Fruit fly (Drosophila melanogaster) whole organism, wandering third instar larva: ENCODE measurements around the gene CG32040.

Source experiments
- Abd-B ChIP-seq: fragments of >200 bp; optimal IDR thresholded peaks from 2 replicates; lab custom pipeline; 2017; ENCODE audit warnings: missing biosample characterization, missing genetic modification characterization
- CG32264 ChIP-seq: fragments of 200-800 bp; sonication (Bioruptor generic); optimal IDR thresholded peaks from 2 replicates; lab custom pipeline; 2016; ENCODE audit warnings: missing biosample characterization, missing genetic modification characterization
- CG9705 ChIP-seq: fragments of 200-800 bp; sonication (Bioruptor generic); optimal IDR thresholded peaks from 2 replicates; lab custom pipeline; 2018; ENCODE audit warnings: missing biosample characterization, mild to moderate bottlenecking, missing genetic modification characterization
- CrebA ChIP-seq: fragments of 200-800 bp; sonication (Bioruptor generic); optimal IDR thresholded peaks from 2 replicates; lab custom pipeline; 2016; ENCODE audit warnings: missing biosample characterization, mild to moderate bottlenecking, missing genetic modification characterization, borderline replicate concordance
- Dfd ChIP-seq: fragments of >200 bp; optimal IDR thresholded peaks from 2 replicates; lab custom pipeline; 2017; ENCODE audit warnings: missing biosample characterization, missing genetic modification characterization
- Dif ChIP-seq: fragments of 200-275, 200-300 bp; sonication (Bioruptor generic); optimal IDR thresholded peaks from 2 replicates; lab custom pipeline; 2018; ENCODE audit warnings: missing biosample characterization, missing genetic modification characterization; ENCODE audit not compliant: partially characterized antibody
- GATAd ChIP-seq: sonication (Bioruptor generic); optimal IDR thresholded peaks from 2 replicates; lab custom pipeline; 2016; ENCODE audit warnings: missing biosample characterization, missing genetic modification characterization
- HLH106 ChIP-seq: fragments of 200-800 bp; optimal IDR thresholded peaks from 3 replicates; lab custom pipeline; 2019; ENCODE audit warnings: missing biosample characterization, mild to moderate bottlenecking, missing genetic modification characterization, moderate library complexity
- Hnf4 ChIP-seq: fragments of 200-800 bp; sonication (Bioruptor generic); optimal IDR thresholded peaks from 2 replicates; lab custom pipeline; 2016; ENCODE audit warnings: missing biosample characterization, mild to moderate bottlenecking, missing genetic modification characterization
- Hr78 ChIP-seq: fragments of >200 bp; optimal IDR thresholded peaks from 2 replicates; lab custom pipeline; 2017; ENCODE audit warnings: missing biosample characterization, missing genetic modification characterization
- Hr83 ChIP-seq: fragments of 200-300 bp; sonication (Bioruptor generic); optimal IDR thresholded peaks from 2 replicates; lab custom pipeline; 2016; ENCODE audit warnings: missing biosample characterization, mild to moderate bottlenecking, missing genetic modification characterization, moderate library complexity; ENCODE audit not compliant: poor library complexity, severe bottlenecking
- Jra ChIP-seq: sonication (Bioruptor generic); optimal IDR thresholded peaks from 2 replicates; lab custom pipeline; 2016; ENCODE audit warnings: missing biosample characterization, missing genetic modification characterization
- Mio ChIP-seq: sonication (Bioruptor generic); optimal IDR thresholded peaks from 2 replicates; lab custom pipeline; 2016; ENCODE audit warnings: missing biosample characterization, missing genetic modification characterization
- Myc ChIP-seq: fragments of >200 bp; optimal IDR thresholded peaks from 2 replicates; lab custom pipeline; 2017
- N ChIP-seq: fragments of >200 bp; optimal IDR thresholded peaks from 2 replicates; lab custom pipeline; 2018; ENCODE audit warnings: missing biosample characterization, missing external identifiers, missing genetic modification characterization
- OdsH ChIP-seq: fragments of 200-800 bp; sonication (Bioruptor generic); optimal IDR thresholded peaks from 2 replicates; lab custom pipeline; 2016; ENCODE audit warnings: missing biosample characterization, mild to moderate bottlenecking, missing genetic modification characterization
- Rel ChIP-seq, 2 experiments: fragments of 200-800 bp; sonication (Bioruptor generic) in 1 of 2; optimal IDR thresholded peaks; 2 replicates in 1 of 2; 3 replicates in 1 of 2; lab custom pipeline; 2016 to 2019; ENCODE audit warnings: mild to moderate bottlenecking in 2 of 2, missing biosample characterization in 2 of 2, missing genetic modification characterization in 2 of 2, moderate library complexity in 1 of 2
- Sp1 ChIP-seq: fragments of 200-800 bp; sonication (Bioruptor generic); optimal IDR thresholded peaks from 3 replicates; lab custom pipeline; 2019; ENCODE audit warnings: missing biosample characterization, mild to moderate bottlenecking, missing genetic modification characterization, moderate library complexity
- Vsx2 ChIP-seq: fragments of 200-300, 225-300 bp; sonication (Bioruptor generic); optimal IDR thresholded peaks from 2 replicates; lab custom pipeline; 2018; ENCODE audit warnings: missing biosample characterization, missing genetic modification characterization; ENCODE audit not compliant: partially characterized antibody
- br ChIP-seq: fragments of 200-800 bp; sonication (Bioruptor generic); optimal IDR thresholded peaks from 2 replicates; lab custom pipeline; 2016; ENCODE audit warnings: missing biosample characterization, missing genetic modification characterization
- brk ChIP-seq: fragments of 200-800 bp; sonication (Bioruptor generic); optimal IDR thresholded peaks from 2 replicates; lab custom pipeline; 2016; ENCODE audit warnings: missing biosample characterization, mild to moderate bottlenecking, missing genetic modification characterization
- dl ChIP-seq, 2 experiments: fragments of 175-275, 200-275 bp in 1 of 2; fragments of 200-275 bp in 1 of 2; sonication (Bioruptor generic); optimal IDR thresholded peaks; lab custom pipeline; 2018; ENCODE audit warnings: mild to moderate bottlenecking in 2 of 2, missing biosample characterization in 2 of 2, missing genetic modification characterization in 2 of 2, moderate library complexity in 2 of 2; ENCODE audit not compliant: partially characterized antibody in 2 of 2, insufficient read depth in 1 of 2
- dmrt93B ChIP-seq: fragments of 200-800 bp; sonication (Bioruptor generic); optimal IDR thresholded peaks from 2 replicates; lab custom pipeline; 2018; ENCODE audit warnings: missing biosample characterization, mild to moderate bottlenecking, missing genetic modification characterization
- dsf ChIP-seq: sonication (Bioruptor generic); optimal IDR thresholded peaks from 2 replicates; lab custom pipeline; 2016; ENCODE audit warnings: missing biosample characterization, missing genetic modification characterization, borderline replicate concordance
- ey ChIP-seq: fragments of 200-800 bp; sonication (Bioruptor generic); optimal IDR thresholded peaks from 2 replicates; lab custom pipeline; 2016; ENCODE audit warnings: missing biosample characterization, missing genetic modification characterization
- foxo ChIP-seq, 2 experiments: fragments of 200-800 bp; sonication (Bioruptor generic); optimal IDR thresholded peaks; 2 replicates in 1 of 2; 3 replicates in 1 of 2; lab custom pipeline; 2016 to 2017; ENCODE audit warnings: missing biosample characterization in 2 of 2, missing genetic modification characterization in 2 of 2
- fru ChIP-seq: fragments of 200-800 bp; sonication (Bioruptor generic); optimal IDR thresholded peaks from 3 replicates; lab custom pipeline; 2016; ENCODE audit warnings: missing biosample characterization, mild to moderate bottlenecking, missing genetic modification characterization
- h ChIP-seq: fragments of 200-800 bp; sonication (Bioruptor generic); optimal IDR thresholded peaks from 3 replicates; lab custom pipeline; 2016; ENCODE audit warnings: missing biosample characterization, mild to moderate bottlenecking, missing genetic modification characterization
- jim ChIP-seq: fragments of 175-275, 200-325 bp; sonication (Bioruptor generic); optimal IDR thresholded peaks from 2 replicates; lab custom pipeline; 2016; ENCODE audit warnings: missing biosample characterization, mild to moderate bottlenecking, missing genetic modification characterization
- lola ChIP-seq: fragments of >200 bp; optimal IDR thresholded peaks from 2 replicates; lab custom pipeline; 2017; ENCODE audit warnings: missing biosample characterization, missing genetic modification characterization
- pan ChIP-seq: fragments of >200 bp; optimal IDR thresholded peaks from 2 replicates; lab custom pipeline; 2017
- psq ChIP-seq: fragments of 200-800 bp; sonication (Bioruptor generic); optimal IDR thresholded peaks from 3 replicates; lab custom pipeline; 2017; ENCODE audit warnings: missing biosample characterization, mild to moderate bottlenecking, missing genetic modification characterization, moderate library complexity
- rgr ChIP-seq: fragments of 200-800 bp; sonication (Bioruptor generic); optimal IDR thresholded peaks from 3 replicates; lab custom pipeline; 2016; ENCODE audit warnings: missing biosample characterization, mild to moderate bottlenecking, missing genetic modification characterization
- sage ChIP-seq: fragments of 200-800 bp; sonication (Bioruptor generic); optimal IDR thresholded peaks from 2 replicates; lab custom pipeline; 2016; ENCODE audit warnings: missing biosample characterization, mild to moderate bottlenecking, missing genetic modification characterization
- sv ChIP-seq: fragments of 200-800 bp; sonication (Bioruptor generic); optimal IDR thresholded peaks from 3 replicates; lab custom pipeline; 2016; ENCODE audit warnings: missing biosample characterization, missing genetic modification characterization
- tai ChIP-seq: sonication (Bioruptor generic); optimal IDR thresholded peaks from 2 replicates; lab custom pipeline; 2016; ENCODE audit warnings: missing biosample characterization, missing genetic modification characterization
- usp ChIP-seq: fragments of >200 bp; optimal IDR thresholded peaks from 2 replicates; lab custom pipeline; 2017; ENCODE audit warnings: missing biosample characterization, missing genetic modification characterization
- woc ChIP-seq: sonication (Bioruptor generic); optimal IDR thresholded peaks from 2 replicates; lab custom pipeline; 2016; ENCODE audit warnings: missing biosample characterization, mild to moderate bottlenecking, missing genetic modification characterization

The CG32040 gene

dm6 chr3L:9375130-9375529 is 21.3 kb downstream of the CG32040 start, which contains the start of gene CG4461:
Gene CG4461, plus strand, starts transcription at chr3L:9375430.
- no peak for TF ChIP-seq foxo (GFP tag; optimal IDR thresholded peaks at IDR 0.05; lab: Kevin White, UChicago)
- no peak for TF ChIP-seq CrebA (GFP tag; lab: Kevin White, UChicago)
- TF ChIP-seq br (GFP tag; lab: Kevin White, UChicago), result no peak
- no peak for TF ChIP-seq dsf (GFP tag; lab: Kevin White, UChicago)
- TF ChIP-seq Hr78, result no peak
- TF ChIP-seq Dfd (GFP tag; lab: Kevin White, UChicago), result no peak
- no peak for TF ChIP-seq Hr83
- TF ChIP-seq Abd-B (GFP tag; lab: Kevin White, UChicago), result no peak
- TF ChIP-seq tai (GFP tag; lab: Kevin White, UChicago), result no peak
- no peak for TF ChIP-seq Jra (GFP tag; lab: Kevin White, UChicago)
- no peak for TF ChIP-seq CG9705 (GFP tag; lab: Kevin White, UChicago)
- TF ChIP-seq lola (GFP tag; lab: Kevin White, UChicago), result no peak
- no peak for TF ChIP-seq ey (GFP tag; lab: Kevin White, UChicago)
- no peak for TF ChIP-seq brk (GFP tag; lab: Kevin White, UChicago)
- TF ChIP-seq Dif, result no peak
- TF ChIP-seq h, result no peak
- no peak for TF ChIP-seq OdsH
- TF ChIP-seq, all 38 proteins: peak for 0

- TF ChIP-seq brk (GFP tag; lab: Kevin White, UChicago) (no peak), sv (GFP tag; lab: Kevin White, UChicago) (no peak), rgr (no peak), br (GFP tag; lab: Kevin White, UChicago) (no peak), woc (no peak), pan (no peak), Hr78 (no peak), jim (GFP tag; lab: Kevin White, UChicago) (no peak), dl (GFP tag; optimal IDR thresholded peaks at IDR 0.05; lab: Kevin White, UChicago; ENCODE audit: insufficient read depth in 1 of 2, partially characterized antibody in 2 of 2) (no peak), HLH106 (tag; lab: Kevin White, UChicago) (no peak), Rel (GFP tag; optimal IDR thresholded peaks at IDR 0.05; lab: Kevin White, UChicago) (no peak), Rel (tag; optimal IDR thresholded peaks at IDR 0.05; lab: Kevin White, UChicago) (no peak), GATAd (no peak), OdsH (no peak), dmrt93B (GFP tag; lab: Kevin White, UChicago) (no peak), Mio (no peak), Dfd (GFP tag; lab: Kevin White, UChicago) (no peak), psq (GFP tag; lab: Kevin White, UChicago) (no peak), lola (GFP tag; lab: Kevin White, UChicago) (no peak), Dif (no peak)
- TF ChIP-seq, all 38 proteins: peak for 0
Observed at dm6 chr3L:9376573-9376972, 22.7 kb downstream of the CG32040 start.

DNA sequence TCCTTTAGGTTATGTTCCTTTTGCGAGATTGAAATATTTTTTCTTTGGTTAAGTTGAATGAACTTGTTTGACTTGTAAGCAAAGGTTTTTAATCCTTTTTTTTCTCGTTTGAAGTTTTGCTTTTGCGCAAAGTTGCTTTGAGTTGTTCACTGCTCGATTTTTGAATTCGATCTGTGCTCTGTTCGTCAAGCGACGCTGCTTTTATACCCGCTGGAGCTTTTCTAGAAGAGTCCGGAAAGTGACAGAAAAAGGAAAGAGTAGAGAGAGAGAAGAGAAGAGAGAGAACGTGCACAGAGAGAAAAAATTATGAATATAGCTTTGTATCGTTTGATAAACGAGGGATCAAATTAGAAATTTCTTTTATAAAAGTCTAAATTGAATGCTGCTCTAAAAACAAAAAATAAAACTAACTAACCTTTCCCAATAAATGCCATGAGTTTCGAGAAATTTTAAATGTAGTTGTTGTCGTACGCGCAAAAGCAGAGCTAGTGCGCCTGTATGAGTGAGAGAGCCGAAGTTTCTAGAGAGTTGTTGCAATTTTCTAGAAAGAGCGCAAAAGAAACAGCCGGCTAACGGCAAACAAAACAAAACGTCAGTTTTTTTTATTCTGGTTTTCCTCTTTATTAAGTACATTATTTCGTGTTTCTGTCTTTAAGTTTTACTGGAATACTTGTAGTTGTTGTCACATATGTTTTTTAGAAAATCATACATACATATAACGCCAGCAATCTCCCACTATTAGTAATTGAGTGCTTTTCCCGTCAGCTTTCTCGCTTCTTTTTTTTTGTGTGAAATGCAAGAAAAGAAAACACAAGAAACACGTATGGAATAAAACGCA is 23.6 kb downstream of the CG32040 start, which contains the start of gene Hsp26:
Gene Hsp26, minus strand, starts transcription at position 230 of the 838 bp plus-strand sequence.
- TF ChIP-seq OdsH (peak; percentile 96), Myc (lab: Kevin White, UChicago) (no peak), Dif (peak; percentile 66), Hr78 (no peak), Abd-B (GFP tag; lab: Kevin White, UChicago) (no peak), psq (GFP tag; lab: Kevin White, UChicago) (peak; percentile 94), Hnf4 (GFP tag; lab: Kevin White, UChicago) (peak; percentile 93), sage (peak; percentile 89), Vsx2 (GFP tag; lab: Kevin White, UChicago) (peak; percentile 67), usp (no peak), brk (GFP tag; lab: Kevin White, UChicago) (peak; percentile 97), sv (GFP tag; lab: Kevin White, UChicago) (peak; percentile 75), GATAd (no peak), rgr (peak; percentile 96), dsf (GFP tag; lab: Kevin White, UChicago) (peak; percentile 59), h (peak; percentile 97), lola (GFP tag; lab: Kevin White, UChicago) (no peak), CG32264 (GFP tag; lab: Kevin White, UChicago) (peak; percentile 86), fru (GFP tag; lab: Kevin White, UChicago) (peak; percentile 95), CG9705 (GFP tag; lab: Kevin White, UChicago) (no peak), CrebA (GFP tag; lab: Kevin White, UChicago) (no peak), ey (GFP tag; lab: Kevin White, UChicago) (peak; percentile 96), Rel (GFP tag; optimal IDR thresholded peaks at IDR 0.05; lab: Kevin White, UChicago) (peak; percentile 0), Rel (tag; optimal IDR thresholded peaks at IDR 0.05; lab: Kevin White, UChicago) (peak; percentile 52), Jra (GFP tag; lab: Kevin White, UChicago) (peak; percentile 87), jim (GFP tag; lab: Kevin White, UChicago) (peak; percentile 79), dmrt93B (GFP tag; lab: Kevin White, UChicago) (peak; percentile 60), foxo (GFP tag; optimal IDR thresholded peaks at IDR 0.05; lab: Kevin White, UChicago) (peak; percentile 52 to 94), Sp1 (GFP tag; lab: Kevin White, UChicago) (peak; percentile 89), N (GFP tag; lab: Kevin White, UChicago) (no peak), dl (GFP tag; optimal IDR thresholded peaks at IDR 0.05; lab: Kevin White, UChicago; ENCODE audit: insufficient read depth in 1 of 2, partially characterized antibody in 2 of 2) (peak; percentile 23 to 25), br (GFP tag; lab: Kevin White, UChicago) (peak; percentile 95), Dfd (GFP tag; lab: Kevin White, UChicago) (no peak), Hr83 (peak; percentile 6), Mio (peak; percentile 30), HLH106 (tag; lab: Kevin White, UChicago) (peak; percentile 84), woc (peak; percentile 92)
- TF ChIP-seq, all 38 proteins: peak for 26
